Fruit fly (Drosophila melanogaster) whole organism, embryonic: ENCODE results near the gene Cyp313a3.

Experiments
- Asciz ChIP-seq: fragments of 200-800 bp; sonication (Bioruptor generic); optimal IDR thresholded peaks from 2 replicates; lab custom pipeline; 2017; ENCODE audit warnings: missing biosample characterization, mild to moderate bottlenecking, missing genetic modification characterization, missing genetic modification reagents
- BEAF-32 ChIP-seq: fragments of 200-800 bp; sonication (Bioruptor generic); optimal IDR thresholded peaks from 3 replicates; lab custom pipeline; 2017; ENCODE audit warnings: missing biosample characterization, missing genetic modification characterization, mild to moderate bottlenecking, moderate library complexity, missing genetic modification reagents
- CG10431 ChIP-seq: fragments of 200-800 bp; sonication (Bioruptor generic); optimal IDR thresholded peaks from 3 replicates; lab custom pipeline; 2018; ENCODE audit warnings: missing biosample characterization, mild to moderate bottlenecking, missing genetic modification characterization
- CG10462 ChIP-seq: fragments of 200-800 bp; sonication (Bioruptor generic); optimal IDR thresholded peaks from 2 replicates; lab custom pipeline; 2016; ENCODE audit warnings: missing biosample characterization, missing genetic modification characterization
- CG11504 ChIP-seq: fragments of 200-800 bp; sonication (Bioruptor generic); optimal IDR thresholded peaks from 3 replicates; lab custom pipeline; 2019; ENCODE audit warnings: missing biosample characterization, mild to moderate bottlenecking, missing genetic modification characterization, moderate library complexity
- CG11695 ChIP-seq: fragments of 200-800 bp; sonication (Bioruptor generic); IDR thresholded peaks from 3 replicates; pipeline ENCODE4 v1.3.6; 2022; ENCODE audit warnings: missing biosample characterization, missing genetic modification characterization
- CG13296 ChIP-seq: fragments of 200-800 bp; sonication (Bioruptor generic); optimal IDR thresholded peaks from 3 replicates; lab custom pipeline; 2018; ENCODE audit warnings: missing biosample characterization, mild to moderate bottlenecking, missing genetic modification characterization
- CG15696 ChIP-seq: fragments of 200-800 bp; sonication (Bioruptor generic); optimal IDR thresholded peaks from 2 replicates; lab custom pipeline; 2019; ENCODE audit warnings: missing biosample characterization, mild to moderate bottlenecking, missing genetic modification characterization, moderate library complexity
- CG17829 ChIP-seq: fragments of 200-800 bp; optimal IDR thresholded peaks from 2 replicates; lab custom pipeline; 2019; ENCODE audit warnings: missing biosample characterization, mild to moderate bottlenecking, missing genetic modification characterization, moderate library complexity
- CG33213 ChIP-seq: fragments of 200-800 bp; sonication (Bioruptor generic); optimal IDR thresholded peaks from 3 replicates; lab custom pipeline; 2016; ENCODE audit warnings: missing biosample characterization, missing genetic modification characterization
- CG34224 ChIP-seq: fragments of 200-800 bp; sonication (Bioruptor generic); IDR thresholded peaks from 3 replicates; pipeline ENCODE4 v1.3.6; 2022; ENCODE audit warnings: missing biosample characterization, missing genetic modification characterization; ENCODE audit not compliant: partially characterized antibody
- CG4360 ChIP-seq: fragments of 200-800 bp; sonication (Bioruptor generic); IDR thresholded peaks from 2 replicates; pipeline ENCODE4 v1.3.6; 2022; ENCODE audit warnings: missing biosample characterization, missing genetic modification characterization
- CG6272 ChIP-seq: fragments of 200-800 bp; sonication (Bioruptor generic); IDR thresholded peaks from 2 replicates; pipeline ENCODE4 v1.3.6; 2022; ENCODE audit warnings: missing biosample characterization, missing genetic modification characterization
- CG6813 ChIP-seq: fragments of 200-800 bp; sonication (Bioruptor generic); optimal IDR thresholded peaks from 2 replicates; lab custom pipeline; 2017; ENCODE audit warnings: missing biosample characterization, missing genetic modification characterization, mild to moderate bottlenecking, moderate library complexity, missing genetic modification reagents
- CG8089 ChIP-seq: fragments of 200-800 bp; sonication (Bioruptor generic); optimal IDR thresholded peaks from 3 replicates; lab custom pipeline; 2016; ENCODE audit warnings: missing biosample characterization, missing genetic modification characterization
- CG9727 ChIP-seq: fragments of 200-800 bp; sonication (Bioruptor generic); optimal IDR thresholded peaks from 3 replicates; lab custom pipeline; 2017; ENCODE audit warnings: missing biosample characterization, mild to moderate bottlenecking, missing genetic modification characterization
- CG9797 ChIP-seq: fragments of 200-800 bp; sonication (Bioruptor generic); optimal IDR thresholded peaks from 3 replicates; lab custom pipeline; 2018; ENCODE audit warnings: missing biosample characterization, mild to moderate bottlenecking, missing genetic modification characterization
- CG9817 ChIP-seq: fragments of 200-800 bp; sonication (Bioruptor generic); optimal IDR thresholded peaks from 2 replicates; lab custom pipeline; 2018; ENCODE audit warnings: missing biosample characterization, mild to moderate bottlenecking, missing genetic modification characterization, moderate library complexity
- CrebB ChIP-seq: fragments of 200-800 bp; sonication (Bioruptor generic); optimal IDR thresholded peaks from 3 replicates; lab custom pipeline; 2018; ENCODE audit warnings: missing biosample characterization, mild to moderate bottlenecking, missing genetic modification characterization
- Dip3 ChIP-seq: fragments of 200-800 bp; sonication (Bioruptor generic); optimal IDR thresholded peaks from 3 replicates; lab custom pipeline; 2016; ENCODE audit warnings: missing biosample characterization, missing genetic modification characterization
- Doc3 ChIP-seq: fragments of 200-800 bp; sonication (Bioruptor generic); IDR thresholded peaks from 3 replicates; pipeline ENCODE4 v1.3.6; 2022; ENCODE audit warnings: missing biosample characterization, missing genetic modification characterization; ENCODE audit not compliant: partially characterized antibody
- Fer3 ChIP-seq: fragments of 200-800 bp; sonication (Bioruptor generic); optimal IDR thresholded peaks from 2 replicates; lab custom pipeline; 2018; ENCODE audit warnings: missing biosample characterization, mild to moderate bottlenecking, missing genetic modification characterization, moderate library complexity
- HLH4C ChIP-seq: fragments of 200-800 bp; sonication (Bioruptor generic); IDR thresholded peaks from 3 replicates; pipeline ENCODE4 v1.3.6; 2022; ENCODE audit warnings: missing biosample characterization, missing genetic modification characterization; ENCODE audit not compliant: partially characterized antibody
- HLHmδ ChIP-seq: fragments of 200-800 bp; sonication (Bioruptor generic); optimal IDR thresholded peaks from 2 replicates; lab custom pipeline; 2018; ENCODE audit warnings: missing biosample characterization, mild to moderate bottlenecking, missing genetic modification characterization, moderate library complexity
- Lim3 ChIP-seq: fragments of 200-800 bp; sonication (Bioruptor generic); IDR thresholded peaks from 2 replicates; pipeline ENCODE4 v1.3.6; 2022; ENCODE audit warnings: missing biosample characterization, missing genetic modification characterization
- Mad ChIP-seq: fragments of 200-800 bp; sonication (Bioruptor generic); optimal IDR thresholded peaks from 2 replicates; lab custom pipeline; 2016; ENCODE audit warnings: missing biosample characterization, missing genetic modification characterization
- Myb ChIP-seq: fragments of 200-800 bp; sonication (Bioruptor generic); optimal IDR thresholded peaks from 2 replicates; lab custom pipeline; 2016; ENCODE audit warnings: missing biosample characterization, missing genetic modification characterization
- Spps ChIP-seq: fragments of 200-800 bp; sonication (Bioruptor generic); optimal IDR thresholded peaks from 2 replicates; lab custom pipeline; 2018; ENCODE audit warnings: missing biosample characterization, mild to moderate bottlenecking, missing genetic modification characterization
- TFAM ChIP-seq: fragments of 200-800 bp; sonication (Bioruptor generic); optimal IDR thresholded peaks from 2 replicates; lab custom pipeline; 2017; ENCODE audit warnings: missing biosample characterization, missing genetic modification characterization, inconsistent platforms
- Tbp ChIP-seq: fragments of >200 bp; optimal IDR thresholded peaks from 2 replicates; lab custom pipeline; 2018; ENCODE audit warnings: missing biosample characterization, missing genetic modification characterization
- abd-A ChIP-seq: fragments of 200-800 bp; sonication (Bioruptor generic); optimal IDR thresholded peaks from 3 replicates; lab custom pipeline; 2019; ENCODE audit warnings: missing biosample characterization, mild to moderate bottlenecking, missing genetic modification characterization, moderate library complexity
- al ChIP-seq: fragments of 200-800 bp; sonication (Bioruptor generic); IDR thresholded peaks from 2 replicates; pipeline ENCODE4 v1.3.6; 2022; ENCODE audit warnings: missing biosample characterization, missing genetic modification characterization
- bab2 ChIP-seq: fragments of 200-800 bp; sonication (Bioruptor generic); optimal IDR thresholded peaks from 2 replicates; lab custom pipeline; 2016; ENCODE audit warnings: missing biosample characterization, missing genetic modification characterization
- bbx ChIP-seq: fragments of 200-800 bp; sonication (Bioruptor generic); IDR thresholded peaks from 2 replicates; pipeline ENCODE4 v1.3.6; 2022; ENCODE audit warnings: missing biosample characterization, missing genetic modification characterization; ENCODE audit not compliant: partially characterized antibody
- cato ChIP-seq: fragments of 200-800 bp; sonication (Bioruptor generic); optimal IDR thresholded peaks from 2 replicates; lab custom pipeline; 2016; ENCODE audit warnings: missing biosample characterization, missing genetic modification characterization, borderline replicate concordance
- chn ChIP-seq: fragments of 200-800 bp; sonication (Bioruptor generic); optimal IDR thresholded peaks from 2 replicates; lab custom pipeline; 2016; ENCODE audit warnings: missing biosample characterization, missing genetic modification characterization
- esg ChIP-seq: fragments of 200-800 bp; sonication (Bioruptor generic); conservative IDR thresholded peaks from 2 replicates; pipeline ENCODE4 v1.3.6; 2022; ENCODE audit warnings: missing biosample characterization, missing genetic modification characterization
- exex ChIP-seq: fragments of 200-800 bp; sonication (Bioruptor generic); optimal IDR thresholded peaks from 4 replicates; lab custom pipeline; 2018; ENCODE audit warnings: missing biosample characterization, mild to moderate bottlenecking, missing genetic modification characterization, moderate library complexity
- fu2 ChIP-seq: fragments of 200-800 bp; sonication (Bioruptor generic); optimal IDR thresholded peaks from 2 replicates; lab custom pipeline; 2016; ENCODE audit warnings: missing biosample characterization, missing genetic modification characterization
- ind ChIP-seq: fragments of 200-800 bp; sonication (Bioruptor generic); optimal IDR thresholded peaks from 3 replicates; lab custom pipeline; 2016; ENCODE audit warnings: missing biosample characterization, missing genetic modification characterization
- jigr1 ChIP-seq: fragments of 200-800 bp; sonication (Bioruptor generic); IDR thresholded peaks from 3 replicates; pipeline ENCODE4 v1.3.6; 2022; ENCODE audit warnings: missing biosample characterization, missing genetic modification characterization
- mirr ChIP-seq: fragments of 200-800 bp; sonication (Bioruptor generic); optimal IDR thresholded peaks from 3 replicates; lab custom pipeline; 2018; ENCODE audit warnings: missing biosample characterization, mild to moderate bottlenecking, missing genetic modification characterization
- pzg ChIP-seq: fragments of 200-800 bp; sonication (Bioruptor generic); optimal IDR thresholded peaks from 3 replicates; lab custom pipeline; 2018; ENCODE audit warnings: missing biosample characterization, mild to moderate bottlenecking, missing genetic modification characterization, moderate library complexity
- salm ChIP-seq: fragments of 200-800 bp; sonication (Bioruptor generic); optimal IDR thresholded peaks from 2 replicates; lab custom pipeline; 2018; ENCODE audit warnings: missing biosample characterization, mild to moderate bottlenecking, missing genetic modification characterization
- tll ChIP-seq, 2 experiments: fragments of 200-800 bp in 1 of 2; fragments of >200 bp in 1 of 2; sonication (Bioruptor generic) in 1 of 2; optimal IDR thresholded peaks; 2 replicates each; lab custom pipeline; 2017 to 2019; ENCODE audit warnings: missing biosample characterization in 2 of 2, missing genetic modification characterization in 2 of 2, mild to moderate bottlenecking in 1 of 2, moderate library complexity in 1 of 2
- twi ChIP-seq: fragments of 200-800 bp; optimal IDR thresholded peaks from 2 replicates; lab custom pipeline; 2019; ENCODE audit warnings: missing biosample characterization, mild to moderate bottlenecking, missing genetic modification characterization, moderate library complexity
- vvl ChIP-seq: fragments of 200-800 bp; sonication (Bioruptor generic); IDR thresholded peaks from 2 replicates; pipeline ENCODE4 v1.3.6; 2022; ENCODE audit warnings: missing biosample characterization, missing genetic modification characterization
- wor ChIP-seq: fragments of 200-800 bp; sonication (Bioruptor generic); IDR thresholded peaks from 2 replicates; pipeline ENCODE4 v1.3.6; 2022; ENCODE audit warnings: missing biosample characterization, missing genetic modification characterization
- zfh2 ChIP-seq: fragments of 200-800 bp; sonication (Bioruptor generic); optimal IDR thresholded peaks from 2 replicates; lab custom pipeline; 2016; ENCODE audit warnings: missing biosample characterization, missing genetic modification characterization

The Cyp313a3 gene

DNA sequence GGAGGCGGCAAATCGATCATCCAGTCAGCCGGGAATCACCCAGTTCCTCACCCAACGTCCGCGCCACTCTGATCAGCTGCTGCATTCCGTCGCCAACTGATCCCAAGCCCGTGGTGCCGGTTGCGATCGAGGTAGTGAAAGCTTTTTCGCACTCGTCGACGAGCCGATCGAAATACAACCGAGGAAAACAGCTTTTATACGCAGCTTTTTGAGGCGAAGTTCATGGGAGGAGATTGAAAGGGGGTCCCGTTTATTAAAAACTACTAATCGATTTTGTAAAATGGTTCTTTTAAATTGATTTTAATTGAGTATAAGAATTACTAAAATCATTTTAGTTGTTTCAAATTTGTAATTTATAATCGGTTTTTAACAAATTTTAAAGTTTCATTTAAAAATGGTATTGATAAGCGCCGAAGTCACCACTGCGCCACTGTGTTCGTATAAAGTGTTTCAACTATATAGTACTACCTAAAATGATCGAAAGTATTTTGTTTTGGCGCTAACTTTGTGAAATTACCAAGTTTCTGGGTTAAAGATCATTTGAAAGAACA is 17.6 kb downstream of the Cyp313a3 start, which contains the start of gene CG4860 (continued):
- no peak for TF ChIP-seq Lim3 (GFP tag; lab: Robert Waterston, UW)
- TF ChIP-seq CG9727 (GFP tag; lab: Kevin White, UChicago) = peak; percentile 79
- TF ChIP-seq vvl (GFP tag; lab: Robert Waterston, UW) = peak; percentile 91
- peak; percentile 89 for TF ChIP-seq al (GFP tag; lab: Robert Waterston, UW)
- TF ChIP-seq Doc3 (GFP tag; lab: Robert Waterston, UW) = no peak
- no peak for TF ChIP-seq twi (tag; lab: Kevin White, UChicago)
- TF ChIP-seq TFAM (GFP tag; lab: Kevin White, UChicago) = peak; percentile 49
- TF ChIP-seq CG10462 = peak; percentile 69
- no peak for TF ChIP-seq Asciz
- TF ChIP-seq jigr1 = peak; percentile 54; the same call in 1 of the 3 replicates
- TF ChIP-seq CG34224 (GFP tag; lab: Robert Waterston, UW) = no peak
- TF ChIP-seq bab2 (GFP tag; lab: Kevin White, UChicago) = peak; percentile 85
- peak; percentile 82 for TF ChIP-seq Dip3 (GFP tag; lab: Kevin White, UChicago)
- TF ChIP-seq CG33213 (GFP tag; lab: Kevin White, UChicago) = peak; percentile 55
- peak; percentile 60 for TF ChIP-seq Myb (GFP tag; lab: Kevin White, UChicago)
- TF ChIP-seq pzg (GFP tag; lab: Kevin White, UChicago) = peak; percentile 5
- TF ChIP-seq bbx (GFP tag; lab: Robert Waterston, UW) = 0 out of 2 replicates have a peak, but pooled peaks have one; percentile 20
- TF ChIP-seq CG10431 (GFP tag; lab: Kevin White, UChicago) = no peak
- TF ChIP-seq chn (GFP tag; lab: Kevin White, UChicago) = peak; percentile 80
- peak; percentile 58 for TF ChIP-seq cato
- TF ChIP-seq CrebB (tag; lab: Kevin White, UChicago) = peak; percentile 52
- peak; percentile 64 for TF ChIP-seq CG8089 (GFP tag; lab: Kevin White, UChicago)
- TF ChIP-seq Spps (tag; lab: Kevin White, UChicago) = peak; percentile 6
- TF ChIP-seq Fer3 (tag; lab: Kevin White, UChicago) = peak; percentile 88
- peak; percentile 87 for TF ChIP-seq CG11504
- TF ChIP-seq CG11695 = peak; percentile 92
- peak; percentile 87 for TF ChIP-seq ind
- no peak for TF ChIP-seq tll (GFP tag; optimal IDR thresholded peaks at IDR 0.05; lab: Kevin White, UChicago)
- no peak for TF ChIP-seq Tbp (GFP tag; lab: Kevin White, UChicago)
- TF ChIP-seq CG15696 (tag; lab: Kevin White, UChicago) = peak; percentile 32
- peak; percentile 79 for TF ChIP-seq esg
- TF ChIP-seq zfh2 (GFP tag; lab: Kevin White, UChicago) = peak; percentile 93
- TF ChIP-seq BEAF-32 (GFP tag; lab: Kevin White, UChicago) = peak; percentile 0
- no peak for TF ChIP-seq abd-A (tag; lab: Kevin White, UChicago)
- TF ChIP-seq salm (tag; lab: Kevin White, UChicago) = peak; percentile 81
- TF ChIP-seq fu2 (GFP tag; lab: Kevin White, UChicago) = peak; percentile 86
- TF ChIP-seq exex (tag; lab: Kevin White, UChicago) = peak; percentile 56
- TF ChIP-seq HLHmδ = no peak
- peak; percentile 85 for TF ChIP-seq CG17829
- peak; percentile 84 for TF ChIP-seq CG13296
- peak; percentile 92 for TF ChIP-seq CG9817 (tag; lab: Kevin White, UChicago)
- peak; percentile 35 for TF ChIP-seq mirr
- peak; percentile 52 for TF ChIP-seq CG6813 (GFP tag; lab: Kevin White, UChicago)
- peak; percentile 66 for TF ChIP-seq wor (GFP tag; lab: Robert Waterston, UW)
- TF ChIP-seq CG6272 = peak; percentile 80
- no peak for TF ChIP-seq CG4360 (GFP tag; lab: Robert Waterston, UW)
- no peak for TF ChIP-seq CG9797 (GFP tag; lab: Kevin White, UChicago)
- TF ChIP-seq Mad = peak; percentile 79
- TF ChIP-seq HLH4C (GFP tag; lab: Robert Waterston, UW) = 0 out of 3 replicates have a peak, but pooled peaks have one; percentile 6
